Fruit fly (Drosophila melanogaster) whole organism, embryonic: ENCODE results near the gene Vm34Ca.

Experiments
- Bteb2 ChIP-seq: fragments of 200-800 bp; sonication (Bioruptor generic); optimal IDR thresholded peaks from 2 replicates; lab custom pipeline; 2016; ENCODE audit warnings: missing biosample characterization, missing genetic modification characterization
- CG10267 ChIP-seq: fragments of 200-800 bp; sonication (Bioruptor generic); optimal IDR thresholded peaks from 2 replicates; lab custom pipeline; 2018; ENCODE audit warnings: missing biosample characterization, mild to moderate bottlenecking, missing genetic modification characterization, moderate library complexity
- CG12071 ChIP-seq: fragments of 200-800 bp; sonication (Bioruptor generic); optimal IDR thresholded peaks from 3 replicates; lab custom pipeline; 2018; ENCODE audit warnings: missing biosample characterization, mild to moderate bottlenecking, missing genetic modification characterization
- CG12942 ChIP-seq: fragments of 200-800 bp; sonication (Bioruptor generic); optimal IDR thresholded peaks from 3 replicates; lab custom pipeline; 2016; ENCODE audit warnings: missing biosample characterization, missing genetic modification characterization
- CG1529 ChIP-seq: fragments of 200-800 bp; sonication (Bioruptor generic); optimal IDR thresholded peaks from 3 replicates; lab custom pipeline; 2018; ENCODE audit warnings: missing biosample characterization, missing genetic modification characterization
- CG17568 ChIP-seq: fragments of 200-800 bp; sonication (Bioruptor generic); optimal IDR thresholded peaks from 2 replicates; lab custom pipeline; 2018; ENCODE audit warnings: missing biosample characterization, mild to moderate bottlenecking, missing genetic modification characterization, moderate library complexity
- CG17829 ChIP-seq: fragments of 200-800 bp; optimal IDR thresholded peaks from 2 replicates; lab custom pipeline; 2019; ENCODE audit warnings: missing biosample characterization, mild to moderate bottlenecking, missing genetic modification characterization, moderate library complexity
- CG18262 ChIP-seq: fragments of 200-800 bp; optimal IDR thresholded peaks from 3 replicates; lab custom pipeline; 2019; ENCODE audit warnings: missing biosample characterization, mild to moderate bottlenecking, missing genetic modification characterization, moderate library complexity
- CG18764 ChIP-seq: fragments of 200-800 bp; sonication (Bioruptor generic); optimal IDR thresholded peaks from 3 replicates; lab custom pipeline; 2016; ENCODE audit warnings: missing biosample characterization, missing genetic modification characterization
- CG2712 ChIP-seq: fragments of 200-800 bp; optimal IDR thresholded peaks from 3 replicates; lab custom pipeline; 2019; ENCODE audit warnings: missing biosample characterization, mild to moderate bottlenecking, missing genetic modification characterization, moderate library complexity
- CG30403 ChIP-seq: fragments of 200-800 bp; sonication (Bioruptor generic); optimal IDR thresholded peaks from 3 replicates; lab custom pipeline; 2016; ENCODE audit warnings: missing biosample characterization, missing genetic modification characterization
- CG3281 ChIP-seq: fragments of 200-800 bp; sonication (Bioruptor generic); optimal IDR thresholded peaks from 3 replicates; lab custom pipeline; 2017; ENCODE audit warnings: missing biosample characterization, mild to moderate bottlenecking, missing genetic modification characterization
- CG33557 ChIP-seq: fragments of 200-800 bp; sonication (Bioruptor generic); optimal IDR thresholded peaks from 2 replicates; lab custom pipeline; 2019; ENCODE audit warnings: missing biosample characterization, mild to moderate bottlenecking, missing genetic modification characterization, moderate library complexity
- CG3847 ChIP-seq: fragments of 200-800 bp; sonication (Bioruptor generic); IDR thresholded peaks from 2 replicates; pipeline ENCODE4 v1.3.6; 2022; ENCODE audit warnings: missing biosample characterization, missing genetic modification characterization
- CG3995 ChIP-seq: fragments of 200-800 bp; sonication (Bioruptor generic); optimal IDR thresholded peaks from 3 replicates; lab custom pipeline; 2016; ENCODE audit warnings: missing biosample characterization, missing genetic modification characterization
- CG4617 ChIP-seq: fragments of 200-800 bp; sonication (Bioruptor generic); optimal IDR thresholded peaks from 3 replicates; lab custom pipeline; 2016; ENCODE audit warnings: missing biosample characterization, missing genetic modification characterization, borderline replicate concordance
- CG6654 ChIP-seq: fragments of 200-800 bp; sonication (Bioruptor generic); optimal IDR thresholded peaks from 2 replicates; lab custom pipeline; 2017; ENCODE audit warnings: missing biosample characterization, mild to moderate bottlenecking, missing genetic modification characterization
- CG6765 ChIP-seq: fragments of 200-800 bp; sonication (Bioruptor generic); optimal IDR thresholded peaks from 3 replicates; lab custom pipeline; 2017; ENCODE audit warnings: missing biosample characterization, mild to moderate bottlenecking, missing genetic modification characterization
- CG7987 ChIP-seq: fragments of 200-800 bp; sonication (Bioruptor generic); optimal IDR thresholded peaks from 2 replicates; lab custom pipeline; 2018; ENCODE audit warnings: missing biosample characterization, mild to moderate bottlenecking, missing genetic modification characterization, moderate library complexity
- CG8388 ChIP-seq: fragments of 200-800 bp; sonication (Bioruptor generic); optimal IDR thresholded peaks from 2 replicates; lab custom pipeline; 2019; ENCODE audit warnings: missing biosample characterization, mild to moderate bottlenecking, missing genetic modification characterization, moderate library complexity
- CG9817 ChIP-seq: fragments of 200-800 bp; sonication (Bioruptor generic); optimal IDR thresholded peaks from 2 replicates; lab custom pipeline; 2018; ENCODE audit warnings: missing biosample characterization, mild to moderate bottlenecking, missing genetic modification characterization, moderate library complexity
- Elba2 ChIP-seq: fragments of 200-800 bp; sonication (Bioruptor generic); optimal IDR thresholded peaks from 3 replicates; lab custom pipeline; 2016; ENCODE audit warnings: missing biosample characterization, missing genetic modification characterization
- Ets97D ChIP-seq: fragments of 200-800 bp; sonication (Bioruptor generic); optimal IDR thresholded peaks from 3 replicates; lab custom pipeline; 2016; ENCODE audit warnings: missing biosample characterization, missing genetic modification characterization
- Hr39 ChIP-seq: fragments of >200 bp; optimal IDR thresholded peaks from 2 replicates; lab custom pipeline; 2017
- MESR4 ChIP-seq: fragments of 200-800 bp; sonication (Bioruptor generic); optimal IDR thresholded peaks from 2 replicates; lab custom pipeline; 2018; ENCODE audit warnings: missing biosample characterization, mild to moderate bottlenecking, missing genetic modification characterization, moderate library complexity
- MTF-1 ChIP-seq: fragments of 200-800 bp; sonication (Bioruptor generic); optimal IDR thresholded peaks from 2 replicates; lab custom pipeline; 2018; ENCODE audit warnings: missing biosample characterization, mild to moderate bottlenecking, missing genetic modification characterization, borderline replicate concordance
- Meics ChIP-seq: fragments of 200-800 bp; sonication (Bioruptor generic); optimal IDR thresholded peaks from 2 replicates; lab custom pipeline; 2017; ENCODE audit warnings: missing biosample characterization, mild to moderate bottlenecking, missing genetic modification characterization
- Mes4 ChIP-seq: fragments of 200-800 bp; sonication (Bioruptor generic); optimal IDR thresholded peaks from 2 replicates; lab custom pipeline; 2016; ENCODE audit warnings: missing biosample characterization, missing genetic modification characterization
- PHDP ChIP-seq: fragments of 200-800 bp; sonication (Bioruptor generic); optimal IDR thresholded peaks from 3 replicates; lab custom pipeline; 2018; ENCODE audit warnings: missing biosample characterization, mild to moderate bottlenecking, missing genetic modification characterization, moderate library complexity
- Sry-δ ChIP-seq: fragments of 200-800 bp; sonication (Bioruptor generic); optimal IDR thresholded peaks from 2 replicates; lab custom pipeline; 2016; ENCODE audit warnings: missing biosample characterization, missing genetic modification characterization
- Taf1 ChIP-seq: fragments of 200-800 bp; sonication (Bioruptor generic); IDR thresholded peaks from 2 replicates; pipeline ENCODE4 v1.3.6; 2022; ENCODE audit warnings: missing biosample characterization, missing genetic modification characterization
- Vsx1 ChIP-seq: fragments of 200-800 bp; sonication (Bioruptor generic); optimal IDR thresholded peaks from 2 replicates; lab custom pipeline; 2017; ENCODE audit warnings: missing biosample characterization, mild to moderate bottlenecking, missing genetic modification characterization, missing genetic modification reagents
- ara ChIP-seq: fragments of 200-800 bp; sonication (Bioruptor generic); IDR thresholded peaks from 2 replicates; pipeline ENCODE4 v1.3.6; 2022; ENCODE audit warnings: missing biosample characterization, missing genetic modification characterization
- crp ChIP-seq, 2 experiments: fragments of 200-800 bp; sonication (Bioruptor generic); optimal IDR thresholded peaks; 2 replicates in 1 of 2; 3 replicates in 1 of 2; lab custom pipeline; 2017; ENCODE audit warnings: missing biosample characterization in 2 of 2, missing genetic modification characterization in 2 of 2, mild to moderate bottlenecking in 1 of 2, moderate library complexity in 1 of 2
- danr ChIP-seq: fragments of 200-800 bp; sonication (Bioruptor generic); IDR thresholded peaks from 2 replicates; pipeline ENCODE4 v1.3.6; 2022; ENCODE audit warnings: missing biosample characterization, missing genetic modification characterization
- dmrt11E ChIP-seq: fragments of 200-800 bp; sonication (Bioruptor generic); optimal IDR thresholded peaks from 3 replicates; lab custom pipeline; 2018; ENCODE audit warnings: missing biosample characterization, mild to moderate bottlenecking, missing genetic modification characterization, moderate library complexity
- dmrt99B ChIP-seq: fragments of 200-800 bp; sonication (Bioruptor generic); optimal IDR thresholded peaks from 2 replicates; lab custom pipeline; 2018; ENCODE audit warnings: missing biosample characterization, mild to moderate bottlenecking, missing genetic modification characterization, moderate library complexity
- gfzf ChIP-seq: fragments of 200-800 bp; sonication (Bioruptor generic); optimal IDR thresholded peaks from 2 replicates; lab custom pipeline; 2016; ENCODE audit warnings: missing biosample characterization, mild to moderate bottlenecking, missing genetic modification characterization, moderate library complexity
- gro ChIP-seq: fragments of 200-800 bp; sonication (Bioruptor generic); optimal IDR thresholded peaks from 2 replicates; lab custom pipeline; 2016; ENCODE audit warnings: missing biosample characterization, missing genetic modification characterization
- gsb-n ChIP-seq: fragments of 200-800 bp; sonication (Bioruptor generic); optimal IDR thresholded peaks from 3 replicates; lab custom pipeline; 2018; ENCODE audit warnings: missing biosample characterization, mild to moderate bottlenecking, missing genetic modification characterization
- insv ChIP-seq, 2 experiments: fragments of 200-800 bp; sonication (Bioruptor generic); optimal IDR thresholded peaks; 3 replicates each; lab custom pipeline; 2016 to 2018; ENCODE audit warnings: missing biosample characterization in 2 of 2, missing genetic modification characterization in 2 of 2
- nau ChIP-seq: fragments of 200-800 bp; sonication (Bioruptor generic); optimal IDR thresholded peaks from 3 replicates; lab custom pipeline; 2017; ENCODE audit warnings: missing biosample characterization, mild to moderate bottlenecking, missing genetic modification characterization, missing genetic modification reagents
- pzg ChIP-seq: fragments of 200-800 bp; sonication (Bioruptor generic); optimal IDR thresholded peaks from 3 replicates; lab custom pipeline; 2018; ENCODE audit warnings: missing biosample characterization, mild to moderate bottlenecking, missing genetic modification characterization, moderate library complexity
- repo ChIP-seq: fragments of 200-800 bp; sonication (Bioruptor generic); optimal IDR thresholded peaks from 2 replicates; lab custom pipeline; 2016; ENCODE audit warnings: missing biosample characterization, missing genetic modification characterization
- sens ChIP-seq: fragments of 200-800 bp; sonication (Bioruptor generic); peaks from one replicate; lab custom pipeline; 2016; ENCODE audit warnings: missing biosample characterization, missing genetic modification characterization
- sens-2 ChIP-seq: fragments of 200-800 bp; sonication (Bioruptor generic); IDR thresholded peaks from 2 replicates; pipeline ENCODE4 v1.3.6; 2022; ENCODE audit warnings: missing biosample characterization, missing genetic modification characterization
- slou ChIP-seq: fragments of 200-800 bp; sonication (Bioruptor generic); optimal IDR thresholded peaks from 3 replicates; lab custom pipeline; 2016; ENCODE audit warnings: missing biosample characterization, missing genetic modification characterization
- stwl ChIP-seq: fragments of 200-800 bp; sonication (Bioruptor generic); optimal IDR thresholded peaks from 3 replicates; lab custom pipeline; 2018; ENCODE audit warnings: missing biosample characterization, mild to moderate bottlenecking, missing genetic modification characterization, moderate library complexity
- tap ChIP-seq: fragments of 200-800 bp; optimal IDR thresholded peaks from 3 replicates; lab custom pipeline; 2019; ENCODE audit warnings: missing biosample characterization, mild to moderate bottlenecking, missing genetic modification characterization, moderate library complexity
- trem ChIP-seq: fragments of 200-800 bp; optimal IDR thresholded peaks from 3 replicates; lab custom pipeline; 2019; ENCODE audit warnings: missing biosample characterization, mild to moderate bottlenecking, missing genetic modification characterization, moderate library complexity

Gene Vm34Ca

DNA sequence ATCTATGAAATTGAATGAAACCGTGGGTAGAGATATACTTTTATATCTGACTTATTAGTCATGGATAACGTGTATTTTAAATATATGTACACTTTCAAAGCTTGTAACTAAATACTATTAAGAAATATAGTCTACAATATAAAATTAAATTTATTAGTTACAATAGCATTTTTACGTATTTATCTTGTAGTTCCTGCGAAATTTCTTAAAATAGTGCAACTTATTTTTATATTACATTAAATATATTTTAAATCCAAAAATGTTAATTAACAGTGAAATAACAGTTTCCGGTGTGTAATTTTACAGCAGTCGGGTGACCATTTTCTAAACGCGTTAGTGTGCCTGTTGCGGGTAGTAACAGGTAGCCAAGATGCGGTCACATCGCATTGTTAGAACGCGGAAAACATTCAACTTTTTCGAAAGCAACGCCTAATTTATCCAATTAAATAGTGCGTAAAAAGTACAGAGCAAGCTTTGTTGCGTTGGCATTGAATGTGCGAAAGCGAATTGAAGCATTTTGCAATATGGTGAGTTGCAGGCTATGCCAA, 12.7 kb downstream of the Vm34Ca start, which contains the start of the genes CG10859 and CG7110 (continued):
- no peak for TF ChIP-seq repo (GFP tag; lab: Kevin White, UChicago)
- peak; percentile 55 for TF ChIP-seq nau
- no peak for TF ChIP-seq ara (GFP tag; lab: Robert Waterston, UW)
- TF ChIP-seq danr, result no peak
- TF ChIP-seq crp (GFP tag; optimal IDR thresholded peaks at IDR 0.05; lab: Kevin White, UChicago), result no peak
- no peak for TF ChIP-seq slou (GFP tag; lab: Kevin White, UChicago)
- peak; percentile 24 for TF ChIP-seq CG9817 (tag; lab: Kevin White, UChicago)
- no peak for TF ChIP-seq CG12942 (GFP tag; lab: Kevin White, UChicago)
- peak; percentile 3 for TF ChIP-seq CG1529 (GFP tag; lab: Kevin White, UChicago)
- peak; percentile 48 for TF ChIP-seq CG17829
- peak; percentile 20 for TF ChIP-seq CG18764 (GFP tag; lab: Kevin White, UChicago)
- peak; percentile 33; the same call in 1 of the 2 replicates for TF ChIP-seq sens-2 (GFP tag; lab: Robert Waterston, UW)
- TF ChIP-seq Sry-δ (GFP tag; lab: Kevin White, UChicago), result no peak
- TF ChIP-seq CG3281 (GFP tag; lab: Kevin White, UChicago), result peak; percentile 69
- peak; percentile 39 for TF ChIP-seq MTF-1 (GFP tag; lab: Kevin White, UChicago)
- peak; percentile 28 for TF ChIP-seq tap (tag; lab: Kevin White, UChicago)
- no peak for TF ChIP-seq CG6654 (GFP tag; lab: Kevin White, UChicago)
- TF ChIP-seq CG8388 (GFP tag; lab: Kevin White, UChicago), result peak; percentile 35
- TF ChIP-seq PHDP (tag; lab: Kevin White, UChicago), result peak; percentile 68
- TF ChIP-seq sens (GFP tag; lab: Kevin White, UChicago), result peak; percentile 21
- peak; percentile 56 for TF ChIP-seq trem
- peak; percentile 87 for TF ChIP-seq stwl (tag; lab: Kevin White, UChicago)
- TF ChIP-seq CG4617, result peak; percentile 14
- peak; percentile 42 for TF ChIP-seq CG12071 (GFP tag; lab: Kevin White, UChicago)
- TF ChIP-seq CG10267 (tag; lab: Kevin White, UChicago), result peak; percentile 60
- peak; percentile 34 for TF ChIP-seq Bteb2 (GFP tag; lab: Kevin White, UChicago)
- peak; percentile 66 for TF ChIP-seq Elba2 (GFP tag; lab: Kevin White, UChicago)
- TF ChIP-seq insv (GFP tag; optimal IDR thresholded peaks at IDR 0.05; lab: Kevin White, UChicago), result peak in 1 of 2 experiments; percentile 50
- TF ChIP-seq gro (GFP tag; lab: Kevin White, UChicago), result peak; percentile 21
- TF ChIP-seq Hr39 (lab: Kevin White, UChicago), result no peak
- TF ChIP-seq dmrt99B, result peak; percentile 38
- TF ChIP-seq CG30403 (GFP tag; lab: Kevin White, UChicago), result no peak
- peak; percentile 98 for TF ChIP-seq Ets97D (GFP tag; lab: Kevin White, UChicago)
- TF ChIP-seq pzg, result peak; percentile 85
- peak; percentile 46 for TF ChIP-seq MESR4 (GFP tag; lab: Kevin White, UChicago)
- TF ChIP-seq CG33557 (GFP tag; lab: Kevin White, UChicago), result peak; percentile 32
- peak; percentile 17 for TF ChIP-seq Mes4 (GFP tag; lab: Kevin White, UChicago)
- TF ChIP-seq Taf1 (GFP tag; lab: Robert Waterston, UW), result no peak
- peak; percentile 89 for TF ChIP-seq CG7987
- TF ChIP-seq CG2712 (tag; lab: Kevin White, UChicago), result peak; percentile 52
- peak; percentile 72 for TF ChIP-seq CG6765
- peak; percentile 32 for TF ChIP-seq CG18262
- TF ChIP-seq gfzf, result peak; percentile 86
- peak; percentile 54; the same call in 1 of the 2 replicates for TF ChIP-seq CG3847 (GFP tag; lab: Robert Waterston, UW)
- peak; percentile 51 for TF ChIP-seq CG17568 (GFP tag; lab: Kevin White, UChicago)
- peak; percentile 31 for TF ChIP-seq dmrt11E (tag; lab: Kevin White, UChicago)
- TF ChIP-seq Vsx1 (GFP tag; lab: Kevin White, UChicago), result peak; percentile 50
- peak; percentile 45 for TF ChIP-seq gsb-n (tag; lab: Kevin White, UChicago)
- TF ChIP-seq CG3995 (GFP tag; lab: Kevin White, UChicago), result peak; percentile 13
- peak; percentile 79 for TF ChIP-seq Meics
